Worm (Caenorhabditis elegans) whole organism, L3 larva: ENCODE measurements around the gene str-103.

Experiments used
- elt-3 ChIP-seq, 3 experiments: fragments of 150-350 bp in 1 of 3; sonication (generic microtip) in 2 of 3; optimal IDR thresholded peaks; 2 replicates in 2 of 3; 4 replicates in 1 of 3; lab custom pipeline; 2014 to 2017; ENCODE audit warnings: missing biosample characterization in 3 of 3, missing genetic modification characterization in 3 of 3
- nhr-28 ChIP-seq: fragments of 150-350 bp; optimal IDR thresholded peaks from 2 replicates; lab custom pipeline; 2014; ENCODE audit warnings: missing biosample characterization, missing genetic modification characterization
- nhr-77 ChIP-seq: fragments of 150-350 bp; optimal IDR thresholded peaks from 2 replicates; lab custom pipeline; 2014; ENCODE audit warnings: missing biosample characterization, missing genetic modification characterization
- skn-1 ChIP-seq: fragments of 150-350 bp; optimal IDR thresholded peaks from 2 replicates; lab custom pipeline; 2014; ENCODE audit warnings: missing biosample characterization, missing genetic modification characterization

DNA sequence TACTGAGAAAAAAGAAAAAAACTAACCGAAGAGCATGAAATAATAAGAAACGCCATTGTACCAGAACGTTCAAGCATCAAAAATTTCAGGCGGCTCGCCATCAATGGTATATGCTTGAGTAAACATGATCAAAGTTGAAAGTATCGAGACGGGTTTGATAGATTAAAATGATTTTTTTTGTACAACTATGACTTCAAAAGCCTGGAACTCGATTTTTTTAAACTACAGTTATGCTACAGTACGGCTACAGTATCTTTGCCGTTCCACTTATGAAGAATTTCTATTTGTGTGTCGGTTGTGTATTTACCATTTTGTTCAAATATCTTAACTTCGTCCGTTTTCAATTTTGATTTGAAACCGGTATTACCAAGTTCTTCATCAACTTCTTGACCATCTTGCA is 36.6 kb upstream of the str-103 start, which contains the start of gene str-97:
- TF ChIP-seq elt-3 (tag; optimal IDR thresholded peaks at IDR 0.05; lab: Kevin White, UChicago) (no peak), nhr-77 (tag; lab: Kevin White, UChicago) (no peak), skn-1 (tag; lab: Kevin White, UChicago) (no peak), nhr-28 (no peak)
